Fruit fly (Drosophila melanogaster) whole organism, embryonic: ENCODE results near the gene CG31883.

Experiments
- Adf1 ChIP-seq: fragments of 200-800 bp; sonication (Bioruptor generic); IDR thresholded peaks from 2 replicates; pipeline ENCODE4 v1.3.6; 2022; ENCODE audit warnings: missing biosample characterization, missing genetic modification characterization
- C15 ChIP-seq: fragments of 200-800 bp; sonication (Bioruptor generic); IDR thresholded peaks from 3 replicates; pipeline ENCODE4 v1.3.6; 2022; ENCODE audit warnings: missing biosample characterization, missing genetic modification characterization
- CG10274 ChIP-seq: fragments of 200-800 bp; sonication (Bioruptor generic); optimal IDR thresholded peaks from 3 replicates; lab custom pipeline; 2017; ENCODE audit warnings: missing biosample characterization, mild to moderate bottlenecking, missing genetic modification characterization
- CG10979 ChIP-seq: fragments of 200-800 bp; sonication (Bioruptor generic); optimal IDR thresholded peaks from 2 replicates; lab custom pipeline; 2018; ENCODE audit warnings: missing biosample characterization, mild to moderate bottlenecking, missing genetic modification characterization, moderate library complexity
- CG11560 ChIP-seq: fragments of 200-800 bp; sonication (Bioruptor generic); IDR thresholded peaks from 3 replicates; pipeline ENCODE4 v1.3.6; 2022; ENCODE audit warnings: missing biosample characterization, missing genetic modification characterization
- CG12071 ChIP-seq: fragments of 200-800 bp; sonication (Bioruptor generic); optimal IDR thresholded peaks from 3 replicates; lab custom pipeline; 2018; ENCODE audit warnings: missing biosample characterization, mild to moderate bottlenecking, missing genetic modification characterization
- CG13296 ChIP-seq: fragments of 200-800 bp; sonication (Bioruptor generic); optimal IDR thresholded peaks from 3 replicates; lab custom pipeline; 2018; ENCODE audit warnings: missing biosample characterization, mild to moderate bottlenecking, missing genetic modification characterization
- CG15696 ChIP-seq: fragments of 200-800 bp; sonication (Bioruptor generic); optimal IDR thresholded peaks from 2 replicates; lab custom pipeline; 2019; ENCODE audit warnings: missing biosample characterization, mild to moderate bottlenecking, missing genetic modification characterization, moderate library complexity
- CG32532 ChIP-seq: fragments of 200-800 bp; sonication (Bioruptor generic); IDR thresholded peaks from 2 replicates; pipeline ENCODE4 v1.3.6; 2022; ENCODE audit warnings: missing biosample characterization, missing genetic modification characterization
- CG32772 ChIP-seq: fragments of 200-800 bp; sonication (Bioruptor generic); IDR thresholded peaks from 2 replicates; pipeline ENCODE4 v1.3.6; 2022; ENCODE audit warnings: missing biosample characterization, missing genetic modification characterization
- CG4282 ChIP-seq: fragments of 200-800 bp; sonication (Bioruptor generic); optimal IDR thresholded peaks from 2 replicates; lab custom pipeline; 2016; ENCODE audit warnings: missing biosample characterization, missing genetic modification characterization
- CG4360 ChIP-seq: fragments of 200-800 bp; sonication (Bioruptor generic); IDR thresholded peaks from 2 replicates; pipeline ENCODE4 v1.3.6; 2022; ENCODE audit warnings: missing biosample characterization, missing genetic modification characterization
- CG4730 ChIP-seq: fragments of 200-800 bp; sonication (Bioruptor generic); IDR thresholded peaks from 2 replicates; pipeline ENCODE4 v1.3.6; 2022; ENCODE audit warnings: missing biosample characterization, missing genetic modification characterization
- CG4854 ChIP-seq: fragments of 200-800 bp; sonication (Bioruptor generic); optimal IDR thresholded peaks from 2 replicates; lab custom pipeline; 2016; ENCODE audit warnings: missing biosample characterization, missing genetic modification characterization, inconsistent platforms
- CG7372 ChIP-seq: fragments of 200-800 bp; sonication (Bioruptor generic); IDR thresholded peaks from 2 replicates; pipeline ENCODE4 v1.3.6; 2022; ENCODE audit warnings: missing biosample characterization, missing genetic modification characterization
- CG8089 ChIP-seq: fragments of 200-800 bp; sonication (Bioruptor generic); optimal IDR thresholded peaks from 3 replicates; lab custom pipeline; 2016; ENCODE audit warnings: missing biosample characterization, missing genetic modification characterization
- CG8478 ChIP-seq: fragments of >200 bp; optimal IDR thresholded peaks from 2 replicates; lab custom pipeline; 2018
- Ets65A ChIP-seq: fragments of 200-800 bp; sonication (Bioruptor generic); peaks from one replicate; lab custom pipeline; 2016; ENCODE audit warnings: missing biosample characterization, missing genetic modification characterization
- HLH4C ChIP-seq: fragments of 200-800 bp; sonication (Bioruptor generic); IDR thresholded peaks from 3 replicates; pipeline ENCODE4 v1.3.6; 2022; ENCODE audit warnings: missing biosample characterization, missing genetic modification characterization; ENCODE audit not compliant: partially characterized antibody
- HmgZ ChIP-seq: fragments of 200-800 bp; sonication (Bioruptor generic); optimal IDR thresholded peaks from 2 replicates; lab custom pipeline; 2018; ENCODE audit warnings: missing biosample characterization, mild to moderate bottlenecking, missing genetic modification characterization
- Med ChIP-seq: fragments of 200-800 bp; sonication (Bioruptor generic); peaks from one replicate; lab custom pipeline; 2016; ENCODE audit warnings: missing biosample characterization, missing genetic modification characterization, mild to moderate bottlenecking, inconsistent platforms, moderate library complexity
- Myb ChIP-seq: fragments of 200-800 bp; sonication (Bioruptor generic); optimal IDR thresholded peaks from 2 replicates; lab custom pipeline; 2016; ENCODE audit warnings: missing biosample characterization, missing genetic modification characterization
- Rfx ChIP-seq: fragments of 200-800 bp; sonication (Bioruptor generic); IDR thresholded peaks from 2 replicates; pipeline ENCODE4 v1.3.6; 2022; ENCODE audit warnings: missing biosample characterization, missing genetic modification characterization
- Sry-β ChIP-seq: fragments of 200-800 bp; sonication (Bioruptor generic); optimal IDR thresholded peaks from 2 replicates; lab custom pipeline; 2018; ENCODE audit warnings: missing biosample characterization, mild to moderate bottlenecking, missing genetic modification characterization, moderate library complexity
- ato ChIP-seq: fragments of 200-800 bp; sonication (Bioruptor generic); IDR thresholded peaks from 2 replicates; pipeline ENCODE4 v1.3.6; 2022; ENCODE audit warnings: missing biosample characterization, missing genetic modification characterization; ENCODE audit not compliant: partially characterized antibody
- bsh ChIP-seq, 2 experiments: fragments of 200-800 bp; sonication (Bioruptor generic); optimal IDR thresholded peaks; 2 replicates each; lab custom pipeline; 2017 to 2018; ENCODE audit warnings: mild to moderate bottlenecking in 2 of 2, missing biosample characterization in 2 of 2, missing genetic modification characterization in 2 of 2, moderate library complexity in 1 of 2
- chif ChIP-seq, 2 experiments: fragments of 200-800 bp; sonication (Bioruptor generic); optimal IDR thresholded peaks; 3 replicates each; lab custom pipeline; 2016; ENCODE audit warnings: missing biosample characterization in 2 of 2, missing genetic modification characterization in 2 of 2
- chm ChIP-seq: fragments of 200-800 bp; sonication (Bioruptor generic); IDR thresholded peaks from 2 replicates; pipeline ENCODE4 v1.3.6; 2022; ENCODE audit warnings: missing biosample characterization, missing genetic modification characterization
- crol ChIP-seq: fragments of 200-800 bp; sonication (Bioruptor generic); IDR thresholded peaks from 2 replicates; pipeline ENCODE4 v1.3.6; 2022; ENCODE audit warnings: missing biosample characterization, missing genetic modification characterization
- crp ChIP-seq, 2 experiments: fragments of 200-800 bp; sonication (Bioruptor generic); optimal IDR thresholded peaks; 2 replicates in 1 of 2; 3 replicates in 1 of 2; lab custom pipeline; 2017; ENCODE audit warnings: missing biosample characterization in 2 of 2, missing genetic modification characterization in 2 of 2, mild to moderate bottlenecking in 1 of 2, moderate library complexity in 1 of 2
- esg ChIP-seq: fragments of 200-800 bp; sonication (Bioruptor generic); conservative IDR thresholded peaks from 2 replicates; pipeline ENCODE4 v1.3.6; 2022; ENCODE audit warnings: missing biosample characterization, missing genetic modification characterization
- eyg ChIP-seq: fragments of 200-800 bp; sonication (Bioruptor generic); optimal IDR thresholded peaks from 3 replicates; lab custom pipeline; 2016; ENCODE audit warnings: missing biosample characterization, missing genetic modification characterization
- gt ChIP-seq: fragments of 200-800 bp; sonication (Bioruptor generic); IDR thresholded peaks from 2 replicates; pipeline ENCODE4 v1.3.6; 2022; ENCODE audit warnings: missing biosample characterization, missing genetic modification characterization
- h ChIP-seq: fragments of >200 bp; optimal IDR thresholded peaks from 2 replicates; lab custom pipeline; 2017
- kah ChIP-seq: fragments of 200-800 bp; sonication (Bioruptor generic); optimal IDR thresholded peaks from 2 replicates; lab custom pipeline; 2018; ENCODE audit warnings: missing biosample characterization, mild to moderate bottlenecking, missing genetic modification characterization
- kay ChIP-seq: fragments of 200-800 bp; sonication (Bioruptor generic); optimal IDR thresholded peaks from 2 replicates; lab custom pipeline; 2016; ENCODE audit warnings: missing biosample characterization, missing genetic modification characterization
- lmd ChIP-seq: fragments of 200-800 bp; sonication (Bioruptor generic); IDR thresholded peaks from 2 replicates; pipeline ENCODE4 v1.3.6; 2022; ENCODE audit warnings: missing biosample characterization, missing genetic modification characterization
- lola ChIP-seq, 3 experiments: fragments of >200 bp in 2 of 3; fragments of 200-800 bp in 1 of 3; sonication (Bioruptor generic) in 1 of 3; optimal IDR thresholded peaks; 2 replicates each; lab custom pipeline; 2017 to 2019; ENCODE audit warnings: missing biosample characterization in 3 of 3, missing genetic modification characterization in 3 of 3, mild to moderate bottlenecking in 1 of 3, moderate library complexity in 1 of 3
- row ChIP-seq: fragments of 200-800 bp; sonication (Bioruptor generic); IDR thresholded peaks from 3 replicates; pipeline ENCODE4 v1.3.6; 2022; ENCODE audit warnings: missing biosample characterization, missing genetic modification characterization
- sr ChIP-seq: fragments of 200-800 bp; sonication (Bioruptor generic); IDR thresholded peaks from 3 replicates; pipeline ENCODE4 v1.3.6; 2022; ENCODE audit warnings: missing biosample characterization, missing genetic modification characterization
- vnd ChIP-seq: fragments of 200-800 bp; sonication (Bioruptor generic); IDR thresholded peaks from 3 replicates; pipeline ENCODE4 v1.3.6; 2022; ENCODE audit warnings: missing biosample characterization, missing genetic modification characterization; ENCODE audit not compliant: partially characterized antibody
- zen ChIP-seq: fragments of 200-800 bp; sonication (Bioruptor generic); optimal IDR thresholded peaks from 3 replicates; lab custom pipeline; 2018; ENCODE audit warnings: missing biosample characterization, mild to moderate bottlenecking, missing genetic modification characterization, moderate library complexity

Gene CG31883

DNA sequence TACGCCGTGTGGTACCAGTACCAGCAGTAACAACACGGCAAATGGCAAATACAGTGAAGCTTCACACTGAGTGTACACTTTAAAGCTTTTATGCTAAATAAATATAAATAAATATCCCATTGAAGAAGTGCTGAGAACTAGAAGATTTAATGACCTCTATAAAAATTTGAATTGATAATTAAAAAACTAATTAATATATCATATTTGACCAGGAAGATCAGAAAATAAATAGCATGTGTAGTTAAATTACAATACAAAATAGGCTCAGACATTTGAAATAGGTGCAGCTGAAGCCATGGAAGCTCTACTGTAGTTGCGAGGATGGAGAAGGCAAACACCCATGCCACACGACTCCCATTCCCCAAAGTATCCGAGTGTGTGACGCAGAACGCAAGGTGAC lies 36.2 kb downstream of the CG31883 start (continued):
- TF ChIP-seq HmgZ (tag; lab: Kevin White, UChicago) (no peak), CG11560 (tag; lab: Robert Waterston, UW) (peak; percentile 43; the same call in 1 of the 3 replicates), esg (GFP tag; lab: Robert Waterston, UW) (0 out of 2 replicates have a peak, but pooled peaks have one; percentile 24), Myb (GFP tag; lab: Kevin White, UChicago) (no peak), chm (GFP tag; lab: Robert Waterston, UW) (no peak), kah (GFP tag; lab: Kevin White, UChicago) (no peak), chif (GFP tag; optimal IDR thresholded peaks at IDR 0.05; lab: Kevin White, UChicago) (no peak), CG12071 (GFP tag; lab: Kevin White, UChicago) (no peak)
- TF ChIP-seq, all 482 proteins: peak for 132

DNA sequence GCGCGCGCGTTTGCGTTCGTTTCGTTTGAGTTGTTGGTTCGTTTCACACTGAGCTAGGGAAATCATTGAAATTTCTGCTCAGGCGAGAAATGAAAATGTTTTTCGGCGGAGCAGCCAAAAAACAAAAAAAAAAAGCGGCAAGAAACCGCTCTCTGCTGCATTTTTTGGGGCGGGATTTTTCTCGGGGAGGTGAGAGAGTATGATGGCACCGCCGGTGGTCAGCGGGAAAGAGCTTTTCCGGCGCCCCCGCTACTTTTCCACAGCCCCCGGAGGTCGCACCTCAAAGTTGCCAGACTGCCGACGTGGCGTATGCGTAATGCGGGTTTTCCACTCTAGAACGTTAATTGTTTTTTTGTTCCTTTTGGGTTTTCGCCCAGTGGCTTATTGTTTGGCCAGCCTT lies 37.1 kb downstream of the CG31883 start, which contains the start of gene CG46468:
Gene CG46468 (minus strand): TSS at position 52 of the 400 bp plus-strand sequence.
- no peak for TF ChIP-seq gt
- TF ChIP-seq CG8478 (lab: Kevin White, UChicago) = no peak
- peak; percentile 11; the same call in 1 of the 2 replicates for TF ChIP-seq CG32772 (GFP tag; lab: Robert Waterston, UW)
- no peak for TF ChIP-seq CG13296 (GFP tag; lab: Kevin White, UChicago)
- no peak for TF ChIP-seq Adf1 (GFP tag; lab: Robert Waterston, UW)
- no peak for TF ChIP-seq lmd (GFP tag; lab: Robert Waterston, UW)
- no peak for TF ChIP-seq CG32532 (GFP tag; lab: Robert Waterston, UW)
- TF ChIP-seq C15 (GFP tag; lab: Robert Waterston, UW) = no peak
- no peak for TF ChIP-seq CG4360
- TF ChIP-seq CG10979 (tag; lab: Kevin White, UChicago) = no peak
- no peak for TF ChIP-seq ato
- TF ChIP-seq sr (GFP tag; lab: Robert Waterston, UW) = peak; percentile 55; the same call in 2 of the 3 replicates
- TF ChIP-seq eyg (GFP tag; lab: Kevin White, UChicago) = no peak
- TF ChIP-seq CG7372 = 0 out of 2 replicates have a peak, but pooled peaks have one; percentile 9
- 0 out of 3 replicates have a peak, but pooled peaks have one; percentile 17 for TF ChIP-seq row (GFP tag; lab: Robert Waterston, UW)
- peak; percentile 38 for TF ChIP-seq Med (GFP tag; lab: Kevin White, UChicago)
- no peak for TF ChIP-seq zen (tag; lab: Kevin White, UChicago)
- TF ChIP-seq CG8089 (GFP tag; lab: Kevin White, UChicago) = no peak
- no peak for TF ChIP-seq CG4282 (GFP tag; lab: Kevin White, UChicago)
- TF ChIP-seq lola (GFP tag; optimal IDR thresholded peaks at IDR 0.05; lab: Kevin White, UChicago) = no peak
- TF ChIP-seq bsh (GFP tag; optimal IDR thresholded peaks at IDR 0.05; lab: Kevin White, UChicago) = no peak
- no peak for TF ChIP-seq HLH4C (GFP tag; lab: Robert Waterston, UW)
- TF ChIP-seq CG15696 (tag; lab: Kevin White, UChicago) = no peak
- TF ChIP-seq Sry-β (GFP tag; lab: Kevin White, UChicago) = no peak
- TF ChIP-seq CG10274 = no peak
- TF ChIP-seq kay = no peak
- 0 out of 2 replicates have a peak, but pooled peaks have one; percentile 10 for TF ChIP-seq CG4730 (GFP tag; lab: Robert Waterston, UW)
- TF ChIP-seq crol (GFP tag; lab: Robert Waterston, UW) = peak; percentile 71
- no peak for TF ChIP-seq h (lab: Kevin White, UChicago)
- TF ChIP-seq Rfx (GFP tag; lab: Robert Waterston, UW) = 0 out of 2 replicates have a peak, but pooled peaks have one; percentile 20
- no peak for TF ChIP-seq vnd (GFP tag; lab: Robert Waterston, UW)
- TF ChIP-seq Ets65A (GFP tag; lab: Kevin White, UChicago) = peak; percentile 10
- TF ChIP-seq CG4854 (GFP tag; lab: Kevin White, UChicago) = no peak
- no peak for TF ChIP-seq crp (GFP tag; optimal IDR thresholded peaks at IDR 0.05; lab: Kevin White, UChicago)
- TF ChIP-seq, all 482 proteins: peak for 9
